Worm (Caenorhabditis elegans): ENCODE measurements around the gene C14C10.2.

The C14C10.2 gene

DNA sequence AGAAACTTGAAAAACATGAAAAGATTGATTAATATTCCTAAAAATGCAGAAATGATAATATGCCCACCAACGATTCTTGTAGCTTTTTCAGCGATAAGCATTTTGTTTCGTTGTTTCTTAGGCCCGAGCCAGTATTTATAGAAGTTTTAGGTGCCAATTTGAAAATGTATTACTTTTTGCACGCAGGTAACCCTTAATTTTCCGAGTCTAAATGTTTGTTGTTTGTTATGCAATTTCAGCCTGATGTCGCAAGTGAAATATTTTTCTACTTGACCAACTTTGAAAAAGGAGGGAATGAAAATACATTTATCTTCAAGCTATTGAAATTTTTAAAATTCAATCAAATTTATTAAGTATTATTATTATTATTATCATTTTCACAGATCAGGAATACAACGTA lies 39.8 kb upstream of the C14C10.2 start, which contains the start of gene srx-113:
TSS of gene srx-113 (minus strand) at position 101 of the 400 bp plus-strand sequence.
- TF ChIP-seq unc-98 (GFP tag; IDR thresholded peaks at IDR 0.05) = no peak
- peak; percentile 14 for TF ChIP-seq pax-3 (tag; optimal IDR thresholded peaks at IDR 0.05)

DNA sequence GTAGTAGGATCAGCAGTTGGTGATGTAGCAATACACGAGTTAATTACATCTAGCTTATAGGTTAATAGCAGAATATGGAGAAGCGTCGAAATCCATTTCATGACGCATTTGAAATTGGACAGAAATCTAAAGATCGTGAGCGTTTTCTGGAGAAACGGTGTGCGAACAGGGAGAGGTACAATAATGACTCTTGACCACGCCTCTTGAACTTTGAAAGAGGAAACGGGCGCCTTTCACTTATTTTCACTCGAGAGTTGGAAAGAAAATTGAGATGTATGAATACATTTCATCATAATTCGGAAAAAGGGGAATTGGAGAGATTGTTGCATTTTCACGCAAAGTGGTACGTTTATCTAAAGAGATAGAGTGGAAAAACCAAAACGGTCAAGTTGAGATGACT lies 37.5 kb upstream of the C14C10.2 start, which contains the start of gene F56H9.6:
TSS of gene F56H9.6 (minus strand) at position 101 of the 400 bp plus-strand sequence.
- TF ChIP-seq pax-3 (tag; optimal IDR thresholded peaks at IDR 0.05) = no peak
- peak; percentile 31 for TF ChIP-seq blmp-1 (tag; optimal IDR thresholded peaks at IDR 0.05)

DNA sequence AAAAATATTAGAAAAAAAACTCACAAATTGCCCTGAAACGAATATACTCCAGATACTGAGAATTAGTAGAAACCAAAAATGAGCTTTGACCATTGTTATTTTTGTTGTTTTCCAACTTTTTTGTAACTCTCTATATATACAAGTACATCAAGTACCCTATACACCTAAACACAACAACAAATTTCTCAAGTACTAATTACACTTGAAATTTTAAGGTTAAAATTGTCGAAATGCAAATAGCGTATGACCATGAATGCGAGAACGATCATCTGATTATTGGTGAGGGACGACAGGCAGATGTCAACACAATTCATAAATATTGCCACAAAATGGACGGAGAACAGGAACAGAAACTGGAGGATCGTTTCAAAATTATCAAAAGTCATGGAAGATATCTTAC lies 32.1 kb upstream of the C14C10.2 start, which contains the start of gene F56H9.9:
TSS of gene F56H9.9 (minus strand) at position 101 of the 400 bp plus-strand sequence.
- no peak for TF ChIP-seq nhr-237 (tag; optimal IDR thresholded peaks at IDR 0.05)
- no peak for TF ChIP-seq C16A3.4 (tag; optimal IDR thresholded peaks at IDR 0.05)
- TF ChIP-seq efl-3 (GFP tag; optimal IDR thresholded peaks at IDR 0.05) = no peak
- no peak for TF ChIP-seq snpc-4 (tag; optimal IDR thresholded peaks at IDR 0.05)
- no peak for TF ChIP-seq fkh-4 (tag; optimal IDR thresholded peaks at IDR 0.05; ENCODE audit: borderline replicate concordance)
- TF ChIP-seq lin-14 (GFP tag; optimal IDR thresholded peaks at IDR 0.05) = no peak
- no peak for TF ChIP-seq elt-2 (tag; optimal IDR thresholded peaks at IDR 0.05)
- TF ChIP-seq nhr-47 (tag; optimal IDR thresholded peaks at IDR 0.05) = no peak
- TF ChIP-seq nhr-71 (tag; optimal IDR thresholded peaks at IDR 0.05) = no peak
- TF ChIP-seq mef-2 (tag; optimal IDR thresholded peaks at IDR 0.05) = no peak
- TF ChIP-seq nhr-84 (tag; optimal IDR thresholded peaks at IDR 0.05) = no peak
- TF ChIP-seq egl-27 (tag; optimal IDR thresholded peaks at IDR 0.05) = no peak
- TF ChIP-seq tlp-1 (tag; optimal IDR thresholded peaks at IDR 0.05) = no peak
- no peak for TF ChIP-seq dpl-1 (GFP tag; optimal IDR thresholded peaks at IDR 0.05)
- no peak for TF ChIP-seq rnt-1 (tag; optimal IDR thresholded peaks at IDR 0.05)
- no peak for TF ChIP-seq sox-4 (tag; optimal IDR thresholded peaks at IDR 0.05)
- TF ChIP-seq mdl-1 (tag; optimal IDR thresholded peaks at IDR 0.05) = no peak
- TF ChIP-seq lin-35 (GFP tag; optimal IDR thresholded peaks at IDR 0.05) = no peak
- TF ChIP-seq unc-62 (GFP tag; optimal IDR thresholded peaks at IDR 0.05) = no peak
- TF ChIP-seq Y116A8C.19 (tag; optimal IDR thresholded peaks at IDR 0.05; ENCODE audit: borderline replicate concordance) = no peak

DNA sequence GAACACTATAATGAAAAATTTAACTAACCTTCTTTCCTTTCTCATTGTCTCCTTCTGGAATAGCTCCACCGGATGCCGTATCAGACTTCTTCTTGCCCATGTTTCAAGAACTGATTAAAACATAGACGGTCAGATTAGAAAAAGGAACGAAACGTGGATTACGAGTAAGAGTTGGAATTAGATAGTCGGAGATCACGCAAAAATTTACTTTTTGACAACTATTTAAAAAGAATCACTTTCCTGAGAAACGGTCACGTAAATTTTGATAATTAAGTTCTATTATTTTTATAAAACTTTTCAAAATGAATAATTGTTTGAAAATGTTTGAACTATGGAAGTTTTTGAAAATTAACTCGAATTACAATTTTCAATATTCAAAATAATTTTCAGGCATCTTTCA lies 19.8 kb upstream of the C14C10.2 start, which contains the start of gene cyc-2.2:
TSS of gene cyc-2.2 (minus strand) at position 101 of the 400 bp plus-strand sequence.
- no peak for TF ChIP-seq zag-1 (tag; optimal IDR thresholded peaks at IDR 0.05)
- no peak for TF ChIP-seq unc-86 (tag; optimal IDR thresholded peaks at IDR 0.05)
- no peak for TF ChIP-seq aha-1 (tag; optimal IDR thresholded peaks at IDR 0.05)
- TF ChIP-seq snu-23 (GFP tag; optimal IDR thresholded peaks at IDR 0.05) = no peak
- TF ChIP-seq nhr-71 (tag; optimal IDR thresholded peaks at IDR 0.05) = no peak
- TF ChIP-seq nhr-28 (tag; optimal IDR thresholded peaks at IDR 0.05) = no peak
- TF ChIP-seq isw-1 (GFP tag; IDR thresholded peaks at IDR 0.05) = no peak

DNA sequence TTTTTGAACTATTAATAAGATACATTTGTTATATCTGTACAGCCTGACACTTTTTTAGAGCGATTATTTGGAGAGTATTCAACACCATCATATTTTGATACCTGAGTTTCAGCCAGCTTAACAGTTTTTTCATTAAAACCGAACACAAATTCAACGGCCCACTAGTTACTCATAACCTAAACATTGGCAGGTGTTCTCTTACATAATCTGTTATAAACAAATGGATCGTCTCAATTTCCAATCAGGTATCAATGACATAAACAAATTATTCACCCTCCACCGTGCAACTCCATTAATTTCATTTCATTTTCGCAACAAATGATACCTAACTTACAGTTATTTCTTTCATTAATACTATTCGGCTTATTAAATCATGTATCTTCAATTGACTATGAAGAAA lies 18.8 kb upstream of the C14C10.2 start, which contains the start of gene cubn-1:
TSS of gene cubn-1 (plus strand) at position 301 of the 400 bp plus-strand sequence.
- TF ChIP-seq nhr-12 (tag; optimal IDR thresholded peaks at IDR 0.05) (no peak), pax-3 (tag; optimal IDR thresholded peaks at IDR 0.05) (no peak), hlh-17 (GFP tag; optimal IDR thresholded peaks at IDR 0.05; ENCODE audit: borderline replicate concordance) (no peak), ceh-63 (GFP tag; optimal IDR thresholded peaks at IDR 0.05) (no peak), nhr-85 (tag) (no peak), rnt-1 (tag; optimal IDR thresholded peaks at IDR 0.05) (no peak), efl-3 (GFP tag; optimal IDR thresholded peaks at IDR 0.05) (no peak), lsy-2 (tag; optimal IDR thresholded peaks at IDR 0.05) (no peak), blmp-1 (tag; optimal IDR thresholded peaks at IDR 0.05) (no peak), alr-1 (tag; optimal IDR thresholded peaks at IDR 0.05; ENCODE audit: borderline replicate concordance) (no peak), ces-1 (GFP tag; optimal IDR thresholded peaks at IDR 0.05) (no peak), pqm-1 (tag; optimal IDR thresholded peaks at IDR 0.05) (no peak), grh-1 (GFP tag; IDR thresholded peaks at IDR 0.05) (no peak), elt-2 (tag; optimal IDR thresholded peaks at IDR 0.05) (no peak), unc-130 (tag; optimal IDR thresholded peaks at IDR 0.05) (no peak), lin-15B (tag; optimal IDR thresholded peaks at IDR 0.05) (no peak), mef-2 (tag; optimal IDR thresholded peaks at IDR 0.05) (no peak), C34B4.2 (tag; optimal IDR thresholded peaks at IDR 0.05) (no peak), unc-86 (tag; optimal IDR thresholded peaks at IDR 0.05) (no peak), nhr-77 (tag; optimal IDR thresholded peaks at IDR 0.05) (no peak)

Measured in whole organism, L1 larva.